Worm (Caenorhabditis elegans) whole organism, L4/young adult: ENCODE measurements around the gene dnpp-1.

Source experiments
- W03F9.2 ChIP-seq: fragments of 150-350 bp; optimal IDR thresholded peaks from 2 replicates; lab custom pipeline; 2014; ENCODE audit warnings: missing biosample characterization, missing genetic modification characterization
- dao-5 ChIP-seq: sonication (generic microtip); optimal IDR thresholded peaks from 2 replicates; lab custom pipeline; 2016; ENCODE audit warnings: missing genotype, missing genetic modification characterization, moderate library complexity, missing compliant biosample characterization

ce11 chrIII:5814098-5814497 is 49.5 kb downstream of the dnpp-1 start:
- TF ChIP-seq dao-5 (tag; lab: Kevin White, UChicago) (no peak), W03F9.2 (tag; lab: Kevin White, UChicago) (no peak)
